Worm (Caenorhabditis elegans) whole organism, L2 larva: ENCODE results near the gene W09G12.9.

ENCODE experiments used
- C34F6.9 ChIP-seq: fragments of 150-350 bp; optimal IDR thresholded peaks from 2 replicates; lab custom pipeline; 2014; ENCODE audit warnings: missing biosample characterization, missing genetic modification characterization
- F13H6.1 ChIP-seq: sonication (generic microtip); optimal IDR thresholded peaks from 2 replicates; lab custom pipeline; 2016; ENCODE audit warnings: missing genetic modification characterization, missing compliant biosample characterization
- R02D3.7 ChIP-seq: fragments of 150-350 bp; optimal IDR thresholded peaks from 2 replicates; lab custom pipeline; 2014; ENCODE audit warnings: missing biosample characterization, missing genetic modification characterization
- ZK546.5 ChIP-seq: sonication (generic microtip); optimal IDR thresholded peaks from 2 replicates; lab custom pipeline; 2017; ENCODE audit warnings: missing biosample characterization, missing genetic modification characterization
- ama-1 ChIP-seq: fragments of 150-350 bp; optimal IDR thresholded peaks from 2 replicates; lab custom pipeline; 2018; ENCODE audit warnings: inconsistent platforms
- ceh-16 ChIP-seq: fragments of 150-350 bp; optimal IDR thresholded peaks from 2 replicates; lab custom pipeline; 2014; ENCODE audit warnings: missing biosample characterization, missing genetic modification characterization
- crh-2 ChIP-seq: sonication (generic microtip); optimal IDR thresholded peaks from 2 replicates; lab custom pipeline; 2017; ENCODE audit warnings: missing biosample characterization, missing genetic modification characterization
- dmd-4 ChIP-seq: sonication (generic microtip); optimal IDR thresholded peaks from 2 replicates; lab custom pipeline; 2017; ENCODE audit warnings: missing biosample characterization, missing genetic modification characterization
- egl-27 ChIP-seq: sonication (generic microtip); optimal IDR thresholded peaks from 3 replicates; lab custom pipeline; 2017; ENCODE audit warnings: missing biosample characterization, missing genetic modification reagents, missing genetic modification characterization
- elt-1 ChIP-seq: fragments of 150-350 bp; optimal IDR thresholded peaks from 2 replicates; lab custom pipeline; 2014; ENCODE audit warnings: missing biosample characterization, missing genetic modification characterization
- elt-3 ChIP-seq: sonication (generic microtip); optimal IDR thresholded peaks from 2 replicates; lab custom pipeline; 2017; ENCODE audit warnings: missing biosample characterization, missing genetic modification characterization
- fos-1 ChIP-seq: fragments of 150-350 bp; optimal IDR thresholded peaks from 2 replicates; lab custom pipeline; 2014; ENCODE audit warnings: missing biosample characterization, missing genetic modification characterization
- gmeb-1 ChIP-seq: fragments of 150-350 bp; optimal IDR thresholded peaks from 2 replicates; lab custom pipeline; 2014; ENCODE audit warnings: missing biosample characterization, missing genetic modification characterization
- lin-11 ChIP-seq: fragments of 150-350 bp; sonication (generic microtip); optimal IDR thresholded peaks from 2 replicates; lab custom pipeline; 2014; ENCODE audit warnings: missing biosample characterization, missing genetic modification characterization, inconsistent platforms, mixed read lengths
- lin-13 ChIP-seq: fragments of 150-350 bp; optimal IDR thresholded peaks from 2 replicates; lab custom pipeline; 2014; ENCODE audit warnings: missing biosample characterization, missing genetic modification reagents, missing genetic modification characterization
- lin-39 ChIP-seq: fragments of 150-350 bp; optimal IDR thresholded peaks from 2 replicates; lab custom pipeline; 2014; ENCODE audit warnings: missing biosample characterization, missing genetic modification reagents, missing genetic modification characterization
- lsy-2 ChIP-seq, 2 experiments: fragments of 150-350 bp in 1 of 2; sonication (generic microtip) in 1 of 2; optimal IDR thresholded peaks; 2 replicates each; lab custom pipeline; 2014 to 2017; ENCODE audit warnings: missing biosample characterization in 2 of 2, missing genetic modification characterization in 2 of 2
- mbf-1 ChIP-seq: sonication (generic microtip); optimal IDR thresholded peaks from 2 replicates; lab custom pipeline; 2017; ENCODE audit warnings: missing biosample characterization, missing genetic modification characterization
- mdl-1 ChIP-seq, 2 experiments: fragments of 150-350 bp in 1 of 2; sonication (generic microtip) in 1 of 2; optimal IDR thresholded peaks; 2 replicates each; lab custom pipeline; 2017; ENCODE audit warnings: missing biosample characterization in 2 of 2, missing genetic modification characterization in 2 of 2
- nhr-10 ChIP-seq: sonication (generic microtip); optimal IDR thresholded peaks from 2 replicates; lab custom pipeline; 2017; ENCODE audit warnings: missing biosample characterization, missing genetic modification characterization
- nhr-11 ChIP-seq: fragments of 150-350 bp; optimal IDR thresholded peaks from 2 replicates; lab custom pipeline; 2014; ENCODE audit warnings: missing biosample characterization, missing genetic modification characterization
- nhr-12 ChIP-seq: fragments of 150-350 bp; optimal IDR thresholded peaks from 2 replicates; lab custom pipeline; 2014; ENCODE audit warnings: missing biosample characterization, missing genetic modification characterization
- nhr-129 ChIP-seq: fragments of 150-350 bp; optimal IDR thresholded peaks from 2 replicates; lab custom pipeline; 2014; ENCODE audit warnings: missing biosample characterization, missing genetic modification characterization
- nhr-21 ChIP-seq: fragments of 150-350 bp; optimal IDR thresholded peaks from 2 replicates; lab custom pipeline; 2014; ENCODE audit warnings: missing biosample characterization, missing genetic modification characterization
- nhr-237 ChIP-seq: fragments of 150-350 bp; optimal IDR thresholded peaks from 2 replicates; lab custom pipeline; 2014; ENCODE audit warnings: missing biosample characterization, missing genetic modification characterization
- nhr-25 ChIP-seq: fragments of 150-350 bp; sonication (generic microtip); optimal IDR thresholded peaks from 3 replicates; lab custom pipeline; 2014; ENCODE audit warnings: missing biosample characterization, missing genetic modification characterization
- nhr-6 ChIP-seq: fragments of 150-350 bp; optimal IDR thresholded peaks from 2 replicates; lab custom pipeline; 2014; ENCODE audit warnings: missing biosample characterization, missing genetic modification characterization
- skn-1 ChIP-seq: sonication (generic microtip); optimal IDR thresholded peaks from 2 replicates; lab custom pipeline; 2017; ENCODE audit warnings: missing biosample characterization, missing genetic modification characterization
- sma-3 ChIP-seq: sonication (generic microtip); optimal IDR thresholded peaks from 2 replicates; lab custom pipeline; 2016; ENCODE audit warnings: missing genetic modification reagents, missing genetic modification characterization, missing compliant biosample characterization
- sma-9 ChIP-seq, 2 experiments: fragments of 150-350 bp in 1 of 2; sonication (generic microtip) in 1 of 2; optimal IDR thresholded peaks; 2 replicates each; lab custom pipeline; 2014 to 2016; ENCODE audit warnings: missing genetic modification characterization in 2 of 2, mild to moderate bottlenecking in 1 of 2, missing biosample characterization in 1 of 2, missing compliant biosample characterization in 1 of 2, missing genetic modification reagents in 1 of 2, moderate library complexity in 1 of 2
- snpc-4 ChIP-seq: fragments of 150-350 bp; optimal IDR thresholded peaks from 2 replicates; lab custom pipeline; 2014; ENCODE audit warnings: missing biosample characterization, missing genetic modification characterization
- unc-39 ChIP-seq: fragments of 150-350 bp; optimal IDR thresholded peaks from 2 replicates; lab custom pipeline; 2014; ENCODE audit warnings: missing biosample characterization, missing genetic modification characterization
- unc-55 ChIP-seq: fragments of 150-350 bp; sonication (generic microtip); optimal IDR thresholded peaks from 3 replicates; lab custom pipeline; 2014; ENCODE audit warnings: missing biosample characterization, missing genetic modification reagents, missing genetic modification characterization
- unc-62 ChIP-seq: fragments of 150-350 bp; optimal IDR thresholded peaks from 2 replicates; lab custom pipeline; 2014; ENCODE audit warnings: missing biosample characterization, missing genetic modification reagents, missing genetic modification characterization

W09G12.9 gene

ce11 chrIV:1239686-1240085 lies 23.3 kb downstream of the W09G12.9 start, which contains the start of gene F38A1.8 (continued):
- TF ChIP-seq elt-1 (tag; lab: Kevin White, UChicago) (no peak), unc-39 (tag; lab: Kevin White, UChicago) (no peak), nhr-129 (tag; lab: Kevin White, UChicago) (peak; percentile 65), lin-39 (tag; lab: Kevin White, UChicago) (no peak), egl-27 (tag; lab: Kevin White, UChicago) (no peak)

- TF ChIP-seq skn-1 (no peak), lin-11 (tag; lab: Kevin White, UChicago) (no peak), ceh-16 (no peak), ama-1 (lab: Kevin White, UChicago) (no peak), nhr-237 (tag; lab: Kevin White, UChicago) (no peak), egl-27 (tag; lab: Kevin White, UChicago) (no peak), unc-62 (GFP tag; lab: Kevin White, UChicago) (no peak), mbf-1 (tag; lab: Kevin White, UChicago) (no peak), nhr-11 (no peak), nhr-129 (tag; lab: Kevin White, UChicago) (no peak), F13H6.1 (tag; lab: Kevin White, UChicago) (no peak), gmeb-1 (tag; lab: Kevin White, UChicago) (no peak), snpc-4 (tag; lab: Kevin White, UChicago) (no peak), mdl-1 (tag; optimal IDR thresholded peaks at IDR 0.05; lab: Kevin White, UChicago) (no peak)
Measured at ce11 chrIV:1243295-1243694, 26.9 kb downstream of the W09G12.9 start, which contains the start of gene F38A1.15. Gene F38A1.15, minus strand, starts transcription at chrIV:1243395.

DNA sequence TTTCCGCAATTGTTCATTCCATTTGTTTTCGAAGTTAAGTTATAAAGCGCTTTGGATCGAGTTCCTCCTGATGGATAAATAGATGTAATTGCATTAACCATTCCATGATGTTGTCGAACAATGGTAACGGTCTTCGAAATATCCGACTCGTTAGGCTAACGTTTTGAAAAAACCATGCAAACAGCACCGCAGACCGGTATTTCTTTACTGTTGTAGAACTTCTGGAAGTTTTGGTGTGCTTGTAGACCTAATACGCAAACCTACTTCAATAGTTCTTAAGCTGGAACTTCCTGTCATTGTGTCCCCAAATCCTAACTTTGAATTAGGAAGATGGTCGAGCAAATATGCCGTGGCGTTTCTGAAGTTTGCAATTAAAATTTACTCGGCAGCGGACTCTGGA lies 28.9 kb downstream of the W09G12.9 start, which contains the start of gene F38A1.9:
Gene F38A1.9 (minus strand): TSS at position 101 of the 400 bp plus-strand sequence.
- TF ChIP-seq unc-55 (GFP tag; lab: Kevin White, UChicago) (no peak), nhr-237 (tag; lab: Kevin White, UChicago) (no peak), nhr-6 (tag; lab: Kevin White, UChicago) (no peak), C34F6.9 (no peak), lin-39 (tag; lab: Kevin White, UChicago) (no peak), gmeb-1 (tag; lab: Kevin White, UChicago) (no peak), egl-27 (tag; lab: Kevin White, UChicago) (no peak), sma-3 (GFP tag; lab: Kevin White, UChicago) (no peak), ZK546.5 (no peak)

ce11 chrIV:1246762-1247436 lies 30.5 kb downstream of the W09G12.9 start, which contains the start of the genes clec-165 and F38A1.11:
Gene clec-165, minus strand, starts transcription at chrIV:1246886.
Gene F38A1.11, plus strand, starts transcription at chrIV:1247386.
- TF ChIP-seq mbf-1 (tag; lab: Kevin White, UChicago) (no peak), fos-1 (tag; lab: Kevin White, UChicago) (peak; percentile 15)

DNA sequence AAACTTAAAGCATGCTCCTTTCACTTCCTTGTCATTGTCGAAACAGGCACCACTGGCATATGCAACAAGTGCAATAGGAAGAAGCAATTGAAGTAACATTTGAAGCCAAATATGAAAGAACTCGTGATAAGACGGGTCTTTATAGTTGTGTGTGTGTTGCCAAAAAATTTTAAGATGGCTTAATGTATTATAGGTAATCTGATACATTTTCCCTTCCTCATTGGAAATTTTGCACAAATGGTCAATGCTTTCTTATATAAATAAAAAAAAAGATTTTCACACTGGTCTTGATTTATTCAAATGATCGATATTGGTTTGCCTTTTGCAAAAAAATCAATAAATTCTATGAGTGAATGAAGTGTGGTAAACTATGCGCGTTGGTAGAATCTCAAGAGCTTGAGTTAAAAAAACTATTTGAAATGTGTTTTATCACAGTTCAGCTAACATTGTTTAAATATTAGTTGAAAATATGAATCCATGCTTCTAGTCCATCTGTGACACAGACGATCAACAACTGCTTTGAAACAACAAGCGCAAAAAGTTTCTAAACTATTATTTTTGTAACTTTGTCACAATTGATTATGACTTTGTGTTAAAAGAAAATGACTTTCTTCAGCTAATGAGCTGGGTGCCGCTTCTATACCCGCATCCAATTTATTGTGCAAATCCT lies 35.0 kb downstream of the W09G12.9 start, which contains the start of the genes clec-166 and F38A1.6:
Gene clec-166 (minus strand): TSS at position 101 of the 670 bp plus-strand sequence.
Gene F38A1.6 (plus strand): TSS at position 620 of the 670 bp plus-strand sequence.
- TF ChIP-seq sma-9 (GFP tag; optimal IDR thresholded peaks at IDR 0.05; lab: Kevin White, UChicago), result no peak
- TF ChIP-seq sma-9 (tag; optimal IDR thresholded peaks at IDR 0.05; lab: Kevin White, UChicago), result no peak
- no peak for TF ChIP-seq mbf-1 (tag; lab: Kevin White, UChicago)
- no peak for TF ChIP-seq nhr-129 (tag; lab: Kevin White, UChicago)
- TF ChIP-seq skn-1, result no peak
- no peak for TF ChIP-seq crh-2 (tag; lab: Kevin White, UChicago)
- TF ChIP-seq nhr-21 (tag; lab: Kevin White, UChicago), result no peak
- no peak for TF ChIP-seq lsy-2 (tag; optimal IDR thresholded peaks at IDR 0.05; lab: Kevin White, UChicago)
- TF ChIP-seq unc-55 (GFP tag; lab: Kevin White, UChicago), result no peak
- no peak for TF ChIP-seq elt-3
- no peak for TF ChIP-seq nhr-10 (tag; lab: Kevin White, UChicago)
- TF ChIP-seq R02D3.7 (tag; lab: Kevin White, UChicago), result no peak
- no peak for TF ChIP-seq ceh-16
- no peak for TF ChIP-seq nhr-25
- no peak for TF ChIP-seq lin-13 (GFP tag; lab: Kevin White, UChicago)
- no peak for TF ChIP-seq dmd-4 (tag; lab: Kevin White, UChicago)
- TF ChIP-seq elt-1 (tag; lab: Kevin White, UChicago), result no peak
- TF ChIP-seq nhr-12 (tag; lab: Kevin White, UChicago), result no peak
